Fruit fly (Drosophila melanogaster) whole organism, embryonic: ENCODE results near the gene MICU3.

Experiments
- CG10979 ChIP-seq: fragments of 200-800 bp; sonication (Bioruptor generic); optimal IDR thresholded peaks from 2 replicates; lab custom pipeline; 2018; ENCODE audit warnings: missing biosample characterization, mild to moderate bottlenecking, missing genetic modification characterization, moderate library complexity
- ttk ChIP-seq: fragments of 200-800 bp; sonication (Bioruptor generic); IDR thresholded peaks from 2 replicates; pipeline ENCODE4 v2.1.2; 2022; ENCODE audit warnings: missing biosample characterization, missing genetic modification characterization

DNA sequence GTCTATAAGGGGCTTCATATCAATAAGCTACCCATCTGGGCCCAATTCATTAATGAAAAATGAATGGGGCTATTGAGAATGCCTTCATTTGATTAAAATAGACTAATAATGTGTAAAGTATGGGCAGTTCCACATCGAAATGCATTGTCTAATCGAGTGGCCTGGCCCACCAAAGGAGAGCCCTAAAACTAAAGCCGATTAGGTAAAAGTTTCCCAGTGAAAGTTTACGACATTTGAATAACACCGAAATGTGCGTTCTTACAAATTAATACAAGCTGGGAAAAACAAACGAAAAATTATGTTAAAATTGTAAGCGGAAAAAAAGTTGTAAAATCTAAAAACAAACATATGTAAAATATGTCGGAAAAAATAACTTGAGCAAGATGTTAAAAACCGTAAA lies 42.2 kb upstream of the MICU3 start:
- TF ChIP-seq ttk, result no peak
- TF ChIP-seq CG10979 (tag; lab: Kevin White, UChicago), result no peak
